Worm (Caenorhabditis elegans) whole organism, L4 larva: ENCODE results near the gene lec-6.

Source experiments
- Y5F2A.4 ChIP-seq: fragments of 200-800 bp; sonication (Bioruptor generic); optimal IDR thresholded peaks from 2 replicates; lab custom pipeline; 2018; ENCODE audit warnings: mild to moderate bottlenecking, missing genetic modification characterization, missing compliant biosample characterization
- ama-1 ChIP-seq: fragments of 150-350 bp; optimal IDR thresholded peaks from 2 replicates; lab custom pipeline; 2014; ENCODE audit warnings: inconsistent platforms, mixed read lengths
- ces-1 ChIP-seq: fragments of 150-350 bp; sonication (generic microtip); optimal IDR thresholded peaks from 4 replicates; lab custom pipeline; 2014; ENCODE audit warnings: missing biosample characterization, missing genetic modification reagents, missing genetic modification characterization
- daf-16 ChIP-seq, 3 experiments: sonication (generic microtip); optimal IDR thresholded peaks; 2 replicates each; lab custom pipeline; 2016 to 2017; ENCODE audit warnings: missing genetic modification characterization in 3 of 3, missing genetic modification reagents in 3 of 3, mild to moderate bottlenecking in 2 of 3, missing compliant biosample characterization in 2 of 3, missing biosample characterization in 1 of 3, moderate library complexity in 1 of 3
- jun-1 ChIP-seq: fragments of 150-350 bp; optimal IDR thresholded peaks from 2 replicates; lab custom pipeline; 2014; ENCODE audit warnings: missing biosample characterization, missing genetic modification reagents, missing genetic modification characterization
- lin-13 ChIP-seq: fragments of 150-350 bp; optimal IDR thresholded peaks from 2 replicates; lab custom pipeline; 2014; ENCODE audit warnings: missing biosample characterization, missing genetic modification reagents, missing genetic modification characterization
- zip-2 ChIP-seq: fragments of 150-350 bp; optimal IDR thresholded peaks from 2 replicates; lab custom pipeline; 2014; ENCODE audit warnings: missing biosample characterization, missing genetic modification characterization

- TF ChIP-seq Y5F2A.4 (no peak), zip-2 (no peak), jun-1 (no peak), ama-1 (lab: Kevin White, UChicago) (no peak), ces-1 (GFP tag; lab: Kevin White, UChicago) (no peak), lin-13 (GFP tag; lab: Kevin White, UChicago) (no peak), daf-16 (GFP tag; optimal IDR thresholded peaks at IDR 0.05; lab: Kevin White, UChicago) (no peak), daf-16 (tag; optimal IDR thresholded peaks at IDR 0.05; lab: Kevin White, UChicago) (no peak)
These were observed 13.2 kb downstream of the lec-6 start, which contains the start of gene helq-1 for ce11 chrIII:587009-587408.
